Worm (Caenorhabditis elegans) whole organism, L4/young adult: ENCODE measurements around the gene T14G12.12.

Experiments
- W03F9.2 ChIP-seq: fragments of 150-350 bp; optimal IDR thresholded peaks from 2 replicates; lab custom pipeline; 2014; ENCODE audit warnings: missing biosample characterization, missing genetic modification characterization
- dao-5 ChIP-seq: sonication (generic microtip); optimal IDR thresholded peaks from 2 replicates; lab custom pipeline; 2016; ENCODE audit warnings: missing genotype, missing genetic modification characterization, moderate library complexity, missing compliant biosample characterization
- him-1 ChIP-seq: sonication (generic microtip); optimal IDR thresholded peaks from 2 replicates; lab custom pipeline; 2016; ENCODE audit warnings: missing genotype, missing genetic modification reagents, missing genetic modification characterization, missing compliant biosample characterization

T14G12.12 gene

ce11 chrX:3758399-3758798 is at the start of gene T14G12.12:
Gene T14G12.12 (minus strand): TSS chrX:3758499.
- TF ChIP-seq dao-5 (tag; lab: Kevin White, UChicago) (no peak), him-1 (no peak), W03F9.2 (tag; lab: Kevin White, UChicago) (no peak)

- TF ChIP-seq dao-5 (tag; lab: Kevin White, UChicago) (no peak), W03F9.2 (tag; lab: Kevin White, UChicago) (no peak), him-1 (no peak)
Observed at ce11 chrX:3807166-3807565, 48.9 kb upstream of the T14G12.12 start, which contains the start of gene F35A5.1. Gene F35A5.1 (plus strand): TSS chrX:3807466.

- TF ChIP-seq dao-5 (tag; lab: Kevin White, UChicago) = no peak
- TF ChIP-seq him-1 = no peak
- TF ChIP-seq W03F9.2 (tag; lab: Kevin White, UChicago) = no peak
Observed at ce11 chrX:3804837-3805236, 46.5 kb upstream of the T14G12.12 start, which contains the start of gene F35A5.2. Gene F35A5.2 (plus strand): TSS chrX:3805137.

- peak; percentile 20 for TF ChIP-seq him-1
- no peak for TF ChIP-seq dao-5 (tag; lab: Kevin White, UChicago)
- peak; percentile 52 for TF ChIP-seq W03F9.2 (tag; lab: Kevin White, UChicago)
Observed at ce11 chrX:3803314-3803713, 45.0 kb upstream of the T14G12.12 start, which contains the start of gene F35A5.8. Gene F35A5.8 (minus strand): TSS chrX:3803464.

ce11 chrX:3802743-3803142 is 44.4 kb upstream of the T14G12.12 start:
- TF ChIP-seq W03F9.2 (tag; lab: Kevin White, UChicago) (no peak), dao-5 (tag; lab: Kevin White, UChicago) (no peak), him-1 (no peak)

ce11 chrX:3798288-3798687 is 40.0 kb upstream of the T14G12.12 start:
- no peak for TF ChIP-seq W03F9.2 (tag; lab: Kevin White, UChicago)
- TF ChIP-seq him-1 = no peak
- no peak for TF ChIP-seq dao-5 (tag; lab: Kevin White, UChicago)

- TF ChIP-seq W03F9.2 (tag; lab: Kevin White, UChicago) = no peak
- TF ChIP-seq dao-5 (tag; lab: Kevin White, UChicago) = no peak
- no peak for TF ChIP-seq him-1
Observed at ce11 chrX:3797882-3798281, 39.6 kb upstream of the T14G12.12 start, which contains the start of gene abu-10. Gene abu-10 (plus strand): TSS chrX:3798182.

- TF ChIP-seq W03F9.2 (tag; lab: Kevin White, UChicago) = no peak
- no peak for TF ChIP-seq dao-5 (tag; lab: Kevin White, UChicago)
- no peak for TF ChIP-seq him-1
Observed at ce11 chrX:3795642-3796041, 37.3 kb upstream of the T14G12.12 start, which contains the start of gene F35A5.5. Gene F35A5.5 (minus strand): TSS chrX:3795742.

ce11 chrX:3794161-3794560 is 35.9 kb upstream of the T14G12.12 start:
- no peak for TF ChIP-seq W03F9.2 (tag; lab: Kevin White, UChicago)
- no peak for TF ChIP-seq dao-5 (tag; lab: Kevin White, UChicago)
- TF ChIP-seq him-1 = no peak

- no peak for TF ChIP-seq W03F9.2 (tag; lab: Kevin White, UChicago)
- TF ChIP-seq dao-5 (tag; lab: Kevin White, UChicago) = peak; percentile 32
- peak; percentile 21 for TF ChIP-seq him-1
Observed at ce11 chrX:3793389-3793788, 35.1 kb upstream of the T14G12.12 start.

- no peak for TF ChIP-seq dao-5 (tag; lab: Kevin White, UChicago)
- TF ChIP-seq him-1 = no peak
- no peak for TF ChIP-seq W03F9.2 (tag; lab: Kevin White, UChicago)
Observed at ce11 chrX:3792715-3793114, 34.4 kb upstream of the T14G12.12 start, which contains the start of gene idpp-5. Gene idpp-5 (minus strand): TSS chrX:3792815.

- no peak for TF ChIP-seq him-1
- no peak for TF ChIP-seq dao-5 (tag; lab: Kevin White, UChicago)
- TF ChIP-seq W03F9.2 (tag; lab: Kevin White, UChicago) = no peak
Observed at ce11 chrX:3791098-3791497, 32.8 kb upstream of the T14G12.12 start.

- no peak for TF ChIP-seq him-1
- no peak for TF ChIP-seq dao-5 (tag; lab: Kevin White, UChicago)
- TF ChIP-seq W03F9.2 (tag; lab: Kevin White, UChicago) = no peak
Observed at ce11 chrX:3788483-3788882, 30.2 kb upstream of the T14G12.12 start.

- TF ChIP-seq W03F9.2 (tag; lab: Kevin White, UChicago) (no peak), him-1 (no peak), dao-5 (tag; lab: Kevin White, UChicago) (no peak)
Observed at ce11 chrX:3787431-3788076, 29.3 kb upstream of the T14G12.12 start, which contains the start of gene pmpl-1. Gene pmpl-1 (plus strand): TSS chrX:3788026.
